Worm (Caenorhabditis elegans) whole organism, midembryonic: Measurements from ENCODE around the gene cor-1.

Experiments
- cog-1 ChIP-seq: sonication (generic microtip); optimal IDR thresholded peaks from 2 replicates; lab custom pipeline; 2016; ENCODE audit warnings: missing genetic modification characterization, missing compliant biosample characterization
- flt-1 ChIP-seq: fragments of 200-800 bp; sonication (Bioruptor generic); IDR thresholded peaks from 2 replicates; pipeline ENCODE4 v1.3.6; 2022; ENCODE audit warnings: missing genetic modification characterization, missing compliant biosample characterization
- klf-2 ChIP-seq: fragments of 200-800 bp; sonication (Bioruptor generic); conservative IDR thresholded peaks from 2 replicates; pipeline ENCODE4 v1.3.6; 2022; ENCODE audit warnings: missing genetic modification reagents, missing genetic modification characterization, missing compliant biosample characterization
- ref-1 ChIP-seq: fragments of 200-800 bp; sonication (Bioruptor generic); conservative IDR thresholded peaks from 2 replicates; pipeline ENCODE4 v1.3.6; 2022; ENCODE audit warnings: missing genetic modification reagents, missing genetic modification characterization, missing compliant biosample characterization
- tab-1 ChIP-seq: fragments of 200-800 bp; sonication (Bioruptor generic); IDR thresholded peaks from 2 replicates; pipeline ENCODE4 v1.3.6; 2022; ENCODE audit warnings: missing genetic modification characterization, missing compliant biosample characterization
- ztf-23 ChIP-seq: fragments of 200-800 bp; sonication (Bioruptor generic); IDR thresholded peaks from 2 replicates; pipeline ENCODE4 v1.3.6; 2022; ENCODE audit warnings: missing genetic modification reagents, missing genetic modification characterization, missing compliant biosample characterization
- ztf-29 ChIP-seq: fragments of 200-800 bp; sonication (Bioruptor generic); IDR thresholded peaks from 2 replicates; pipeline ENCODE4 v1.3.6; 2022; ENCODE audit warnings: missing genetic modification reagents, missing genetic modification characterization, missing compliant biosample characterization

DNA sequence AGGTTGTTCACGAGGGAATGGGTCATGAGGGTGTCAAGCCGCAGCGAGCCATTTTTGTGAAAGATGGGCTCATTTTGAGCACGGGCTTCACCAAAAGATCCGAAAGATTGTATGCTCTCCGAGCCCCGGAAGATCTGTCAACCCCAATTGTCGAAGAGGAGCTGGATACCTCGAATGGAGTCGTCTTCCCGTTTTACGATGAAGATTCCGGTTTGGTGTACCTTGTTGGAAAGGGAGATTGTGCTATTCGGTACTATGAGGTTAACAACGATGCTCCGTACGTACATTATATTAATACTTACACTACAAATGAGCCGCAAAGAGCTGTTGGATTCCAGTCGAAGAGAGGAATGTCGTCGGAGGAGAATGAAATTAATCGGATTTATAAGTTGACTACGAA is 2.2 kb downstream of the cor-1 start:
- no peak for TF ChIP-seq cog-1 (tag; lab: Kevin White, UChicago)
- no peak for TF ChIP-seq ztf-29 (GFP tag; lab: Robert Waterston, UW)
- TF ChIP-seq tab-1 (GFP tag; lab: Robert Waterston, UW) = no peak
- no peak for TF ChIP-seq flt-1 (GFP tag; lab: Robert Waterston, UW)
- no peak for TF ChIP-seq ref-1
- TF ChIP-seq klf-2 = no peak
- no peak for TF ChIP-seq ztf-23 (GFP tag; lab: Robert Waterston, UW)
